Worm (Caenorhabditis elegans): ENCODE data around the gene ZK686.3.
A peak's percentile ranks its signal among the peaks of the same experiment; 100 is the strongest.

Gene ZK686.3

ce11 chrIII:7814159-7815055, 45.5 kb upstream of the ZK686.3 start, which contains the start of gene egl-5:
egl-5 (plus strand) TSS chrIII:7814374.
- no peak for TF ChIP-seq pqm-1 (tag; optimal IDR thresholded peaks at IDR 0.05)
- peak in 1 of 2 experiments; percentile 20 for TF ChIP-seq lsy-2 (tag; optimal IDR thresholded peaks at IDR 0.05)
- TF ChIP-seq ets-5 (GFP tag; IDR thresholded peaks at IDR 0.05), result no peak
- no peak for TF ChIP-seq fos-1 (tag; optimal IDR thresholded peaks at IDR 0.05)
- TF ChIP-seq unc-130 (tag; optimal IDR thresholded peaks at IDR 0.05), result no peak
- no peak for TF ChIP-seq jun-1 (tag; optimal IDR thresholded peaks at IDR 0.05)
- TF ChIP-seq egl-27 (tag; optimal IDR thresholded peaks at IDR 0.05), result no peak
- no peak for TF ChIP-seq ceh-63 (GFP tag; optimal IDR thresholded peaks at IDR 0.05)
- peak in 1 of 3 experiments; percentile 99 for TF ChIP-seq dpl-1 (GFP tag; optimal IDR thresholded peaks at IDR 0.05)
- peak; percentile 31 for TF ChIP-seq nhr-85 (tag)
- TF ChIP-seq Y116A8C.19 (tag; optimal IDR thresholded peaks at IDR 0.05; ENCODE audit: borderline replicate concordance), result no peak

DNA sequence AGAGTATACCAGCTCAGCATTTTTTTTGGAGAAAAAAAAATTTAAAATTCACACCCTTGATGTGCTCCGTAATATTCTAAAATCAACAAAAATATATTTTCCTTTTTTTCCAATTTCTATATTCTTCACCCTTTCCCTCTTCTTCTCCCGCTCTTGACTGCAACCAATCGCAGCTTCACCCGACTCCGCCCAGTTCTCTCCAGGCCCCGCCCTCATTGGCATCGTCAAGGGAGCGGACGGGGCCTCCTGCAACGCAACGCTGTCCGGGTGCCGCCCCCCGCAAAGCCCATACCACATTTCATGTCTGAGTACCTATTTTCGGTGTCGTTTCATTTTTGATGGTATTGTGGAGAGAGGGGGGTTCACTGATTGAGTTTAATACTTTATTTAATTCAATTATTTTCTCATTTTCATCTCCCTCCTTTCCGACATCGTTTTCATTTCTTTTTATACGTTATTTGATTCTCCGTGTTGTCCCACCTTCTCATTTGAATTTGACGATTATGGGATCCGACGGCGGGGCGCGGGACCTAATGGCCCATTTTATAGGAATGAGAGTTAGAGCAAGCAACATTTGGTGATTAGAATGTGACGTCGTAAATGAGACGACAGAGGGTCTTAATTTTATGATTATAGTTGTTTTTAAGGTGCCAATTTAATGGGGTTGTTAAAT, 43.5 kb upstream of the ZK686.3 start:
- no peak for TF ChIP-seq fkh-4 (tag; optimal IDR thresholded peaks at IDR 0.05; ENCODE audit: borderline replicate concordance)
- no peak for TF ChIP-seq C34B4.2 (tag; optimal IDR thresholded peaks at IDR 0.05)
- TF ChIP-seq rnt-1 (tag; optimal IDR thresholded peaks at IDR 0.05), result peak; percentile 30
- TF ChIP-seq elt-3 (tag; optimal IDR thresholded peaks at IDR 0.05), result no peak
- peak; percentile 25 for TF ChIP-seq lin-14 (GFP tag; optimal IDR thresholded peaks at IDR 0.05)
- no peak for TF ChIP-seq xbp-1 (tag; optimal IDR thresholded peaks at IDR 0.05)
- TF ChIP-seq isw-1 (GFP tag; IDR thresholded peaks at IDR 0.05), result no peak
- TF ChIP-seq blmp-1 (tag; optimal IDR thresholded peaks at IDR 0.05), result no peak
- TF ChIP-seq ceh-88 (GFP tag; IDR thresholded peaks at IDR 0.05), result no peak
- TF ChIP-seq nhr-85 (tag), result peak; percentile 56

DNA sequence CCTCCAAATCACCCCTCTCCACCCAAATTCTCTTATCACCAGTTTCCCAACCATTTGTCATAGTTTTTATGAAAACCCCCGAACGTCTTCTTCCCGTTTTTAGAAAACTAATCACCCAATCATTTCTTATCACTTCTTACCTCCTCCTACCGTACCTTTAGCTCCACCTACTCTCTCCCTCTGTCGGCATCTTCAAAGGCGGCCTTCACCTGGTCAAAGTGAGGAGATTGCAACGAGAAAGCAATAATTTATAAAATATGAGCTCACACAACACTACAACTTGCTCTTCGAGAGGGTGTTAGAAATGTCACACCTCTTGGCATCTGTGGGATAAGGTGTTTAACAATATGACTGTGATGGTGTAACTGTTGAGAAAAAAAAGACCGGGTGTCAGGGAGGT, 40.2 kb upstream of the ZK686.3 start:
- TF ChIP-seq sptf-1 (tag; optimal IDR thresholded peaks at IDR 0.05), result no peak

ce11 chrIII:7806947-7807346, 38.1 kb upstream of the ZK686.3 start:
- TF ChIP-seq irx-1 (tag; optimal IDR thresholded peaks at IDR 0.05) (no peak), rnt-1 (tag; optimal IDR thresholded peaks at IDR 0.05) (peak; percentile 39)

DNA sequence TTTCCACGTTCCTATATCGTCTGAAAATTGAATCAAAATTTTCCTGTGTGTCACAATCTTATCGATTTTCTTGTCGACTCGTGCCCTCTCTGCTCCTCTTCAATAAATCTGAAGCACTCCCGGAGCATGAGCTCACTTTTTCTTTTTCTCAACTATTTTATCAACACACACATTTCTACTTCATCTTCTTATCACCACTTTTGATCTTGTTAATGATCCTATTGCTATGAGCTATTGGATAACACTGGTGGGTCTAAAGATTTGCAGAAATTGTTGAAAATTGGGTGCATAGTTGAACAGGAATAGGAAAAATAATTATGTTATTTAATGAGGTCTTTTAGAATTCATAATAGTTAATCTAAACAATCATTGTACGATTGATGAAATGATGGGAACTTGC, 36.4 kb upstream of the ZK686.3 start:
- no peak for TF ChIP-seq tlp-1 (tag; optimal IDR thresholded peaks at IDR 0.05)

DNA sequence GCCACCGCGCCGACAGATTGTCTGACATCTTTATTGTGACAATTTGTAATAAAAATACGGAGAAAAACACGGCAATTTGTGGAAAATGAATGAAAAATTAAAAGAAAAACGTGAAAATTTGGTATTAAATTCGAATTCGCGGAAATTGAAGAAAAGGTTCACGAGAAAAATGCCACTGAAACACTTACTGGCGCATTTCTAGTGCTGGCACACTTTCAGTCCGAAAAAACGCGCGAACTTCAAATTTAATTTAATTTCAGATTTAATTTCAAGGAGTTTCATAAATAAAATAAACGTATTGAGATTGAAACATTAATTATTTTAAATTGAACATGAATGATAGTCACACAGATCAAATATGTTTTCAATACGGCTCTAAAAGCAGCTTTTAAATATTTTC, 26.4 kb upstream of the ZK686.3 start, which contains the start of gene cyk-7:
cyk-7 (minus strand) TSS at position 99 of the 400 bp plus-strand sequence.
- TF ChIP-seq tbx-2 (tag; optimal IDR thresholded peaks at IDR 0.05) (no peak), efl-1 (optimal IDR thresholded peaks at IDR 0.05) (peak; percentile 65 to 99), efl-1 (GFP tag; optimal IDR thresholded peaks at IDR 0.05 in 1 of 2) (peak; percentile 68 to 95), lsy-2 (tag; optimal IDR thresholded peaks at IDR 0.05) (peak; percentile 13 to 25), dpl-1 (GFP tag; optimal IDR thresholded peaks at IDR 0.05) (peak in 2 of 3 experiments; percentile 23 to 66), nhr-11 (tag; optimal IDR thresholded peaks at IDR 0.05) (no peak), lin-35 (GFP tag; optimal IDR thresholded peaks at IDR 0.05) (peak in 1 of 2 experiments; percentile 18)

- TF ChIP-seq unc-30 (tag; optimal IDR thresholded peaks at IDR 0.05) (no peak), unc-62 (GFP tag; optimal IDR thresholded peaks at IDR 0.05) (no peak), lsy-2 (tag; optimal IDR thresholded peaks at IDR 0.05) (peak in 1 of 2 experiments; percentile 27), mab-9 (GFP tag; IDR thresholded peaks at IDR 0.05) (no peak), blmp-1 (tag; optimal IDR thresholded peaks at IDR 0.05) (peak; percentile 29), rnt-1 (tag; optimal IDR thresholded peaks at IDR 0.05) (peak; percentile 26), nhr-85 (tag) (peak; percentile 11), F16B12.6 (tag; optimal IDR thresholded peaks at IDR 0.05) (no peak), nhr-76 (tag; optimal IDR thresholded peaks at IDR 0.05) (no peak), aha-1 (tag; optimal IDR thresholded peaks at IDR 0.05) (no peak), ztf-11 (tag; optimal IDR thresholded peaks at IDR 0.05) (peak in 1 of 2 experiments; percentile 47), zag-1 (tag; optimal IDR thresholded peaks at IDR 0.05) (no peak)
These were observed 24.1 kb upstream of the ZK686.3 start for ce11 chrIII:7792970-7793369.

All from whole organism, L1 larva.